Fruit fly (Drosophila melanogaster) S2 (cell line): ENCODE results near the gene CG17931.

ENCODE experiments used
- CG8478 ChIP-seq: fragments of >200 bp; optimal IDR thresholded peaks from 2 replicates; lab custom pipeline; 2018
- CTCF ChIP-seq, 2 experiments: fragments of >200 bp; optimal IDR thresholded peaks; 2 replicates each; lab custom pipeline; 2018

DNA sequence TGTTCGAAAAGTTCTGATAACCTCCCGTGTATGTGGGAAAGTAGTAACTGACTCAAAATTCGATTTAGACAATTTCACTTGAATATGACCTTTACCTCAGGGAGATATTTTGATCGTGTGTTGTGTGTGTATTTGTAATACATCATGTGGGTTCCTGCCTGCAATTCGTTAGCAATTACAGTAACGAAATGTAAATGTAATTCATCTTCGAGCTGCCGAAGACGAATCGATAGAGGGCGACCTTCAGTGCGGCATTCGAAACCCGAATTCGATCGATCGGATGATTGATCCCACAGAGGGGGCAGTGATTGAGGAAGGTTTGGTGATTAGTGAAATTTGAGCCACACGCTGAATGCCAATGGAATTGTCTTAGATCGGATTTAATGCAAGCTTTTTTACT lies 11.2 kb upstream of the CG17931 start, which contains the start of gene CG10317:
- TF ChIP-seq CTCF (optimal IDR thresholded peaks at IDR 0.05; lab: Kevin White, UChicago), result no peak
- no peak for TF ChIP-seq CG8478 (lab: Kevin White, UChicago)
